Fruit fly (Drosophila melanogaster): ENCODE measurements around the gene ProRS-m.

dm6 chr3L:2634929-2635799 lies 16.5 kb downstream of the ProRS-m start:
- TF ChIP-seq CG8478 (optimal IDR thresholded peaks at IDR 0.05) (no peak), CTCF (optimal IDR thresholded peaks at IDR 0.05) (no peak)

Measured in S2 (cell line).